Fruit fly (Drosophila melanogaster): ENCODE results near the gene CG2260.

dm6 chrX:8110984-8111383 lies 10.0 kb downstream of the CG2260 start:
- no peak for TF ChIP-seq CG7045 (GFP tag; optimal IDR thresholded peaks at IDR 0.05)
- no peak for TF ChIP-seq CG1620 (GFP tag; optimal IDR thresholded peaks at IDR 0.05)
- TF ChIP-seq CG11617 (GFP tag; optimal IDR thresholded peaks at IDR 0.05): no peak
- TF ChIP-seq CG14711 (tag; optimal IDR thresholded peaks at IDR 0.05): no peak
- TF ChIP-seq CG12768 (GFP tag; optimal IDR thresholded peaks at IDR 0.05): no peak
